Fruit fly (Drosophila melanogaster) whole organism, embryonic: ENCODE results near the gene SCaMC.

Experiments used
- Blimp-1 ChIP-seq: fragments of 200-800 bp; sonication (Bioruptor generic); optimal IDR thresholded peaks from 3 replicates; lab custom pipeline; 2018; ENCODE audit warnings: missing biosample characterization, missing genetic modification characterization, mild to moderate bottlenecking, moderate library complexity, missing genetic modification reagents
- CG10267 ChIP-seq: fragments of 200-800 bp; sonication (Bioruptor generic); optimal IDR thresholded peaks from 2 replicates; lab custom pipeline; 2018; ENCODE audit warnings: missing biosample characterization, mild to moderate bottlenecking, missing genetic modification characterization, moderate library complexity
- CG10979 ChIP-seq: fragments of 200-800 bp; sonication (Bioruptor generic); optimal IDR thresholded peaks from 2 replicates; lab custom pipeline; 2018; ENCODE audit warnings: missing biosample characterization, mild to moderate bottlenecking, missing genetic modification characterization, moderate library complexity
- CG12391 ChIP-seq: fragments of 200-800 bp; sonication (Bioruptor generic); optimal IDR thresholded peaks from 3 replicates; lab custom pipeline; 2018; ENCODE audit warnings: missing biosample characterization, mild to moderate bottlenecking, missing genetic modification characterization, moderate library complexity
- CG13424 ChIP-seq: fragments of 200-800 bp; sonication (Bioruptor generic); optimal IDR thresholded peaks from 2 replicates; lab custom pipeline; 2019; ENCODE audit warnings: missing biosample characterization, mild to moderate bottlenecking, missing genetic modification characterization, moderate library complexity
- CG14710 ChIP-seq: fragments of 200-800 bp; sonication (Bioruptor generic); optimal IDR thresholded peaks from 3 replicates; lab custom pipeline; 2019; ENCODE audit warnings: missing biosample characterization, mild to moderate bottlenecking, missing genetic modification characterization, moderate library complexity
- CG1529 ChIP-seq: fragments of 200-800 bp; sonication (Bioruptor generic); optimal IDR thresholded peaks from 3 replicates; lab custom pipeline; 2018; ENCODE audit warnings: missing biosample characterization, missing genetic modification characterization
- CG15696 ChIP-seq: fragments of 200-800 bp; sonication (Bioruptor generic); optimal IDR thresholded peaks from 2 replicates; lab custom pipeline; 2019; ENCODE audit warnings: missing biosample characterization, mild to moderate bottlenecking, missing genetic modification characterization, moderate library complexity
- CG16815 ChIP-seq: fragments of 200-800 bp; sonication (Bioruptor generic); optimal IDR thresholded peaks from 3 replicates; lab custom pipeline; 2017; ENCODE audit warnings: missing biosample characterization, mild to moderate bottlenecking, missing genetic modification characterization
- CG17829 ChIP-seq: fragments of 200-800 bp; optimal IDR thresholded peaks from 2 replicates; lab custom pipeline; 2019; ENCODE audit warnings: missing biosample characterization, mild to moderate bottlenecking, missing genetic modification characterization, moderate library complexity
- CG18262 ChIP-seq: fragments of 200-800 bp; optimal IDR thresholded peaks from 3 replicates; lab custom pipeline; 2019; ENCODE audit warnings: missing biosample characterization, mild to moderate bottlenecking, missing genetic modification characterization, moderate library complexity
- CG2199 ChIP-seq: fragments of 200-800 bp; sonication (Bioruptor generic); IDR thresholded peaks from 3 replicates; pipeline ENCODE4 v1.3.6; 2022; ENCODE audit warnings: missing biosample characterization, missing genetic modification characterization
- CG2712 ChIP-seq: fragments of 200-800 bp; optimal IDR thresholded peaks from 3 replicates; lab custom pipeline; 2019; ENCODE audit warnings: missing biosample characterization, mild to moderate bottlenecking, missing genetic modification characterization, moderate library complexity
- CG33557 ChIP-seq: fragments of 200-800 bp; sonication (Bioruptor generic); optimal IDR thresholded peaks from 2 replicates; lab custom pipeline; 2019; ENCODE audit warnings: missing biosample characterization, mild to moderate bottlenecking, missing genetic modification characterization, moderate library complexity
- CG4424 ChIP-seq: fragments of 200-800 bp; sonication (Bioruptor generic); optimal IDR thresholded peaks from 3 replicates; lab custom pipeline; 2016; ENCODE audit warnings: missing biosample characterization, missing genetic modification characterization
- CG4707 ChIP-seq: fragments of 200-800 bp; sonication (Bioruptor generic); optimal IDR thresholded peaks from 2 replicates; lab custom pipeline; 2018; ENCODE audit warnings: missing biosample characterization, mild to moderate bottlenecking, missing genetic modification characterization, moderate library complexity
- CG6689 ChIP-seq: fragments of 200-800 bp; sonication (Bioruptor generic); IDR thresholded peaks from 2 replicates; pipeline ENCODE4 v1.3.6; 2022; ENCODE audit warnings: missing biosample characterization, missing genetic modification characterization
- CG7928 ChIP-seq: fragments of 200-800 bp; sonication (Bioruptor generic); optimal IDR thresholded peaks from 2 replicates; lab custom pipeline; 2017; ENCODE audit warnings: missing biosample characterization, mild to moderate bottlenecking, missing genetic modification characterization
- CG8924 ChIP-seq: fragments of 200-800 bp; optimal IDR thresholded peaks from 3 replicates; lab custom pipeline; 2019; ENCODE audit warnings: missing biosample characterization, mild to moderate bottlenecking, missing genetic modification characterization, moderate library complexity
- CG9727 ChIP-seq: fragments of 200-800 bp; sonication (Bioruptor generic); optimal IDR thresholded peaks from 3 replicates; lab custom pipeline; 2017; ENCODE audit warnings: missing biosample characterization, mild to moderate bottlenecking, missing genetic modification characterization
- CoRest ChIP-seq: fragments of 200-800 bp; sonication (Bioruptor generic); optimal IDR thresholded peaks from 3 replicates; lab custom pipeline; 2018; ENCODE audit warnings: missing biosample characterization, mild to moderate bottlenecking, missing genetic modification characterization, moderate library complexity
- D19B ChIP-seq: fragments of 200-800 bp; sonication (Bioruptor generic); optimal IDR thresholded peaks from 2 replicates; lab custom pipeline; 2017; ENCODE audit warnings: missing biosample characterization, mild to moderate bottlenecking, missing genetic modification characterization
- Dbx ChIP-seq: fragments of 200-800 bp; sonication (Bioruptor generic); IDR thresholded peaks from 3 replicates; pipeline ENCODE4 v1.3.6; 2022; ENCODE audit warnings: missing biosample characterization, missing genetic modification characterization
- Drgx ChIP-seq: fragments of 200-800 bp; sonication (Bioruptor generic); IDR thresholded peaks from 2 replicates; pipeline ENCODE4 v1.3.6; 2022; ENCODE audit warnings: missing biosample characterization, missing genetic modification characterization
- HLH4C ChIP-seq: fragments of 200-800 bp; sonication (Bioruptor generic); IDR thresholded peaks from 3 replicates; pipeline ENCODE4 v1.3.6; 2022; ENCODE audit warnings: missing biosample characterization, missing genetic modification characterization; ENCODE audit not compliant: partially characterized antibody
- MTF-1 ChIP-seq: fragments of 200-800 bp; sonication (Bioruptor generic); optimal IDR thresholded peaks from 2 replicates; lab custom pipeline; 2018; ENCODE audit warnings: missing biosample characterization, mild to moderate bottlenecking, missing genetic modification characterization, borderline replicate concordance
- Oli ChIP-seq: fragments of 200-800 bp; sonication (Bioruptor generic); optimal IDR thresholded peaks from 2 replicates; lab custom pipeline; 2018; ENCODE audit warnings: missing biosample characterization, mild to moderate bottlenecking, missing genetic modification characterization, moderate library complexity
- Pdp1 ChIP-seq, 2 experiments: fragments of 200-800 bp; sonication (Bioruptor generic); optimal IDR thresholded peaks; 3 replicates each; lab custom pipeline; 2016; ENCODE audit warnings: missing biosample characterization in 2 of 2, missing genetic modification characterization in 2 of 2, mild to moderate bottlenecking in 1 of 2, moderate library complexity in 1 of 2
- Xrp1 ChIP-seq: fragments of 200-800 bp; sonication (Bioruptor generic); IDR thresholded peaks from 2 replicates; pipeline ENCODE4 v1.3.6; 2022; ENCODE audit warnings: missing biosample characterization, missing genetic modification characterization
- az2 ChIP-seq: fragments of 200-800 bp; sonication (Bioruptor generic); optimal IDR thresholded peaks from 3 replicates; lab custom pipeline; 2016; ENCODE audit warnings: missing biosample characterization, missing genetic modification characterization
- bsh ChIP-seq, 2 experiments: fragments of 200-800 bp; sonication (Bioruptor generic); optimal IDR thresholded peaks; 2 replicates each; lab custom pipeline; 2017 to 2018; ENCODE audit warnings: mild to moderate bottlenecking in 2 of 2, missing biosample characterization in 2 of 2, missing genetic modification characterization in 2 of 2, moderate library complexity in 1 of 2
- crp ChIP-seq, 2 experiments: fragments of 200-800 bp; sonication (Bioruptor generic); optimal IDR thresholded peaks; 2 replicates in 1 of 2; 3 replicates in 1 of 2; lab custom pipeline; 2017; ENCODE audit warnings: missing biosample characterization in 2 of 2, missing genetic modification characterization in 2 of 2, mild to moderate bottlenecking in 1 of 2, moderate library complexity in 1 of 2
- dan ChIP-seq: fragments of 200-800 bp; sonication (Bioruptor generic); IDR thresholded peaks from 2 replicates; pipeline ENCODE4 v1.3.6; 2022; ENCODE audit warnings: missing biosample characterization, missing genetic modification characterization
- dmrt11E ChIP-seq: fragments of 200-800 bp; sonication (Bioruptor generic); optimal IDR thresholded peaks from 3 replicates; lab custom pipeline; 2018; ENCODE audit warnings: missing biosample characterization, mild to moderate bottlenecking, missing genetic modification characterization, moderate library complexity
- gem ChIP-seq: fragments of 200-800 bp; sonication (Bioruptor generic); optimal IDR thresholded peaks from 2 replicates; lab custom pipeline; 2019; ENCODE audit warnings: missing biosample characterization, mild to moderate bottlenecking, missing genetic modification characterization, moderate library complexity
- lola ChIP-seq, 3 experiments: fragments of >200 bp in 2 of 3; fragments of 200-800 bp in 1 of 3; sonication (Bioruptor generic) in 1 of 3; optimal IDR thresholded peaks; 2 replicates each; lab custom pipeline; 2017 to 2019; ENCODE audit warnings: missing biosample characterization in 3 of 3, missing genetic modification characterization in 3 of 3, mild to moderate bottlenecking in 1 of 3, moderate library complexity in 1 of 3
- nerfin-1 ChIP-seq: fragments of 200-800 bp; sonication (Bioruptor generic); optimal IDR thresholded peaks from 3 replicates; lab custom pipeline; 2019; ENCODE audit warnings: missing biosample characterization, mild to moderate bottlenecking, missing genetic modification characterization, moderate library complexity
- nmo ChIP-seq: fragments of 200-800 bp; sonication (Bioruptor generic); optimal IDR thresholded peaks from 2 replicates; lab custom pipeline; 2018; ENCODE audit warnings: missing biosample characterization, mild to moderate bottlenecking, missing genetic modification characterization, moderate library complexity
- nom ChIP-seq: fragments of 200-800 bp; sonication (Bioruptor generic); optimal IDR thresholded peaks from 2 replicates; lab custom pipeline; 2017; ENCODE audit warnings: missing biosample characterization, missing genetic modification characterization, mild to moderate bottlenecking, moderate library complexity, missing genetic modification reagents
- phol ChIP-seq: fragments of 200-800 bp; sonication (Bioruptor generic); optimal IDR thresholded peaks from 3 replicates; lab custom pipeline; 2018; ENCODE audit warnings: missing biosample characterization, mild to moderate bottlenecking, missing genetic modification characterization, moderate library complexity
- ro ChIP-seq: fragments of 200-800 bp; sonication (Bioruptor generic); IDR thresholded peaks from 2 replicates; pipeline ENCODE4 v1.3.6; 2022; ENCODE audit warnings: missing biosample characterization, missing genetic modification characterization
- row ChIP-seq: fragments of 200-800 bp; sonication (Bioruptor generic); IDR thresholded peaks from 3 replicates; pipeline ENCODE4 v1.3.6; 2022; ENCODE audit warnings: missing biosample characterization, missing genetic modification characterization
- sens ChIP-seq: fragments of 200-800 bp; sonication (Bioruptor generic); peaks from one replicate; lab custom pipeline; 2016; ENCODE audit warnings: missing biosample characterization, missing genetic modification characterization
- trem ChIP-seq: fragments of 200-800 bp; optimal IDR thresholded peaks from 3 replicates; lab custom pipeline; 2019; ENCODE audit warnings: missing biosample characterization, mild to moderate bottlenecking, missing genetic modification characterization, moderate library complexity
- yki ChIP-seq: fragments of >200 bp; optimal IDR thresholded peaks from 3 replicates; lab custom pipeline; 2018

The SCaMC gene

DNA sequence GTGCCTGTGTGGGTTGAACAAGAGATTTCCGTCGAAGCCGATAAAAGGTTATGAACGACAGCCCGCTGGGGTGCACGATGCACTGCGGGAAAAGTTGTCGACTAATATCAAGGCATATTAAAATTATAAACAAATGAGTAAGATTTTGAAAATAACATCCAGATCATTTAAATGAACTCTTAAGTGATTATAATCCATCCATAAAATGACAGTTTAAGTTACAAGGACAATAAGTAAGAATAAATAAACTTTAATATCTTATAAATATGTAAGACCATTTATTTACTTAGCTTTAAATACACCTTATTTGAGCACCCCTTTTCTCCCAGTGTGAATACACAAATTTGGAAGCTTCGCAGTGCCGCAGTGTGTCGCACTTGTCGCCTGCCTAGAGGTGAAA lies 29.4 kb upstream of the SCaMC start (continued):
- TF ChIP-seq CG7928 (GFP tag; lab: Kevin White, UChicago): no peak
- peak; percentile 61 for TF ChIP-seq CG9727 (GFP tag; lab: Kevin White, UChicago)
- peak; percentile 59 for TF ChIP-seq phol (tag; lab: Kevin White, UChicago)
- TF ChIP-seq CG6689 (GFP tag; lab: Robert Waterston, UW): no peak
- peak; percentile 21 for TF ChIP-seq CG16815
- no peak for TF ChIP-seq dan

DNA sequence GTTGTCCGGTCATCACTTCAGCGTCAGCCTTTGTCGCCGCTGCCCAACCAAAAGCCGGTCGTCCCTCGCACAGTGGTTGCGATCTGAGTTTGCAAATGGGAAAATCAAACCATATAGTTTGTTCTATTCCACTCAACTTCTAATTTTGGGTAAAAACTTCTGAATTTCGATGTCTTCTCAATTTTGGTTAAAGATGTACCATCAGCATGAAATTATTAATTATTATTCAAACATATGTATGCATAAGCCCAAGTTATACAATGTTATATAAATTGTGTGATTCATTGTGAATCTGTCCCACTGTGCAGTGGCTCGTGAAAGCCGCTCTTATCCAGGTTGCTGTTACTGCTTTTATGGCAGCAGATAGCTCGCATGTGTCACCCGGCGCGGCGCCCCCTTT lies 28.0 kb upstream of the SCaMC start:
- TF ChIP-seq CG17829 (peak; percentile 28), CoRest (peak; percentile 3), MTF-1 (no peak), Xrp1 (GFP tag; lab: Robert Waterston, UW) (peak; percentile 48; the same call in 1 of the 2 replicates), row (GFP tag; lab: Robert Waterston, UW) (peak; percentile 59; the same call in 2 of the 3 replicates), CG9727 (GFP tag; lab: Kevin White, UChicago) (peak; percentile 11), CG14710 (tag; lab: Kevin White, UChicago) (peak; percentile 38), dmrt11E (tag; lab: Kevin White, UChicago) (peak; percentile 64), bsh (GFP tag; optimal IDR thresholded peaks at IDR 0.05; lab: Kevin White, UChicago) (peak; percentile 20 to 47), CG2712 (tag; lab: Kevin White, UChicago) (peak; percentile 56), trem (tag; lab: Kevin White, UChicago) (peak; percentile 18), yki (lab: Kevin White, UChicago) (no peak), phol (tag; lab: Kevin White, UChicago) (peak; percentile 9), Dbx (GFP tag; lab: Robert Waterston, UW) (no peak), ro (GFP tag; lab: Robert Waterston, UW) (no peak), CG1529 (GFP tag; lab: Kevin White, UChicago) (peak; percentile 1), gem (peak; percentile 39), CG15696 (tag; lab: Kevin White, UChicago) (peak; percentile 45), HLH4C (GFP tag; lab: Robert Waterston, UW) (no peak), CG33557 (peak; percentile 31), Drgx (GFP tag; lab: Robert Waterston, UW) (0 out of 2 replicates have a peak, but pooled peaks have one; percentile 6), CG10267 (peak; percentile 13), lola (GFP tag; optimal IDR thresholded peaks at IDR 0.05; lab: Kevin White, UChicago) (peak in 1 of 3 experiments; percentile 60), sens (GFP tag; lab: Kevin White, UChicago) (peak; percentile 68), az2 (GFP tag; lab: Kevin White, UChicago) (peak; percentile 19), crp (GFP tag; optimal IDR thresholded peaks at IDR 0.05; lab: Kevin White, UChicago) (no peak), Blimp-1 (GFP tag; lab: Kevin White, UChicago) (peak; percentile 8), CG4424 (peak; percentile 1), CG13424 (peak; percentile 1), nom (GFP tag; lab: Kevin White, UChicago) (peak; percentile 19), Oli (peak; percentile 10), CG18262 (tag; lab: Kevin White, UChicago) (peak; percentile 43), CG4707 (peak; percentile 75), Pdp1 (GFP tag; optimal IDR thresholded peaks at IDR 0.05; lab: Kevin White, UChicago) (peak in 1 of 2 experiments; percentile 39), nerfin-1 (tag; lab: Kevin White, UChicago) (no peak), CG10979 (tag; lab: Kevin White, UChicago) (peak; percentile 54), D19B (no peak), CG2199 (GFP tag; lab: Robert Waterston, UW) (no peak), CG12391 (tag; lab: Kevin White, UChicago) (peak; percentile 32), nmo (GFP tag; lab: Kevin White, UChicago) (peak; percentile 28), CG8924 (tag; lab: Kevin White, UChicago) (peak; percentile 12)
